Fruit fly (Drosophila melanogaster): ENCODE results near the gene GstZ2.

GstZ2 gene

DNA sequence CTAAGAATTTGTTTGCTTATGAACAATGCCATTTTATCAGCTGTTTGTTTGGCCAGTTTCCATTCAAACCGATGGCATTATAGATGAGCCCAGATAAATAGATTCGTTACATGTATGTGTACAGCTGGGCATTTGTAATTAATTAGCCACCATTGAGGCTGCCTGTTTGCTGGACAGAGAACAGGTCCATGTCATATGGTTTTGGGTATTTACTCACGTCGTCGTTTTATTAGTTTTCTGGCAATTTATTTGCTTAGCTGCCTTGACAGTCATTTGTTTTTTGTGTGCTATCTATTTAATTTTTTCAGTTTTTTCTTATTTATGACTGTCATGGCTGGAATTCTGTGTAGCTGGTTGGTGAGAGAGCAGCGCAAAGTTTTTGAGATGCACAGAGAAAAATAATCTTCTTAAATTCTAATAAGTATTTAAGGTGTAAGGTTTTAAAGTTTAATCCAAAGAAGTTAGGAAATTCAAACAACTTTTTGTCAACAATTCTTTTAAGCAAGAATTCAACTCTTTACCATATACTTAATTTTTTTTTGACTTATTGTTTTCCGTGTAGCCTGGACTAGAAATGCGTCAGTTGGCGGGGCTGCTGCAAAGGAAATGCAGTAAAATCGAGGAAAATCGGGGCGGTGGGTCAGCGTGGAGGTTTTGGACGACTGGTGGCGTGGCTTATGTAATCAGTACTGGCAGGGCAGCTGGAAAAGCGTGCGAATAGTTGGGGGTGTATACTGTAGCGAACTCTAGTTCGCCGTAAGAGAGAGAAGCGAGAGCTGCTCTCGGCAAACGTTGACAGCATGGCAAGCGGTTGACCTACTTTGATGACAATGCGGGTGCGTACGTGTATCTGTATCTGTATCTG, 25.7 kb downstream of the GstZ2 start (continued):
- TF ChIP-seq dm (GFP tag; optimal IDR thresholded peaks at IDR 0.05), result peak; percentile 73
- peak; percentile 73; the same call in 1 of the 2 replicates for TF ChIP-seq bowl (GFP tag; IDR thresholded peaks at IDR 0.05)
- peak; percentile 40 for TF ChIP-seq abd-A (tag; optimal IDR thresholded peaks at IDR 0.05)
- TF ChIP-seq Hand (GFP tag; optimal IDR thresholded peaks at IDR 0.05), result peak; percentile 69
- TF ChIP-seq BEAF-32 (GFP tag; optimal IDR thresholded peaks at IDR 0.05), result no peak
- TF ChIP-seq jumu (GFP tag; optimal IDR thresholded peaks at IDR 0.05), result peak; percentile 78
- no peak for TF ChIP-seq CG8478 (optimal IDR thresholded peaks at IDR 0.05)
- peak; percentile 35 for TF ChIP-seq CG17802 (tag; optimal IDR thresholded peaks at IDR 0.05)
- peak; percentile 88 for TF ChIP-seq CG11695 (GFP tag; IDR thresholded peaks at IDR 0.05)
- no peak for TF ChIP-seq Doc3 (GFP tag; IDR thresholded peaks at IDR 0.05; ENCODE audit: partially characterized antibody)
- peak; percentile 60; the same call in 1 of the 2 replicates for TF ChIP-seq CG43689 (GFP tag; IDR thresholded peaks at IDR 0.05)
- peak; percentile 89 for TF ChIP-seq Drgx (GFP tag; IDR thresholded peaks at IDR 0.05)
- TF ChIP-seq CG13287 (GFP tag; IDR thresholded peaks at IDR 0.05; ENCODE audit: partially characterized antibody), result no peak
- peak; percentile 35 for TF ChIP-seq grn (GFP tag; optimal IDR thresholded peaks at IDR 0.05)
- TF ChIP-seq sc (optimal IDR thresholded peaks at IDR 0.05), result no peak
- peak; percentile 47 for TF ChIP-seq sc (GFP tag; optimal IDR thresholded peaks at IDR 0.05)
- TF ChIP-seq CG30020 (tag; optimal IDR thresholded peaks at IDR 0.05), result no peak
- peak; percentile 80 for TF ChIP-seq CG14667 (GFP tag; IDR thresholded peaks at IDR 0.05)
- no peak for TF ChIP-seq bigmax (GFP tag; optimal IDR thresholded peaks at IDR 0.05)
- TF ChIP-seq ac (GFP tag; optimal IDR thresholded peaks at IDR 0.05), result no peak
- peak; percentile 70 to 93 for TF ChIP-seq Hr51 (GFP tag; optimal IDR thresholded peaks at IDR 0.05)
- TF ChIP-seq MBD-R2 (GFP tag; IDR thresholded peaks at IDR 0.05), result peak; percentile 54; the same call in 1 of the 2 replicates
- peak; percentile 71 for TF ChIP-seq GATAe (GFP tag; conservative IDR thresholded peaks at IDR 0.05)
- peak; percentile 66 for TF ChIP-seq Max (GFP tag; optimal IDR thresholded peaks at IDR 0.05)
- peak; percentile 84 for TF ChIP-seq NfI (GFP tag; optimal IDR thresholded peaks at IDR 0.05)
- peak; percentile 54 for TF ChIP-seq CG8290 (GFP tag; optimal IDR thresholded peaks at IDR 0.05)
- peak in 1 of 2 experiments; percentile 18 for TF ChIP-seq CG8290 (tag; optimal IDR thresholded peaks at IDR 0.05)
- no peak for TF ChIP-seq CG2129 (GFP tag; IDR thresholded peaks at IDR 0.05; ENCODE audit: partially characterized antibody)
- no peak for TF ChIP-seq Stat92E (GFP tag; optimal IDR thresholded peaks at IDR 0.05)
- TF ChIP-seq D (optimal IDR thresholded peaks at IDR 0.05), result no peak
- TF ChIP-seq D (GFP tag; optimal IDR thresholded peaks at IDR 0.05), result peak; percentile 72
- TF ChIP-seq CG6683 (GFP tag; optimal IDR thresholded peaks at IDR 0.05), result peak; percentile 79
- no peak for TF ChIP-seq ab (GFP tag; optimal IDR thresholded peaks at IDR 0.05)
- peak in 1 of 2 experiments; percentile 78 for TF ChIP-seq Eip74EF (GFP tag; optimal IDR thresholded peaks at IDR 0.05)
- peak; percentile 75; the same call in 2 of the 3 replicates for TF ChIP-seq C15 (GFP tag; IDR thresholded peaks at IDR 0.05)
- TF ChIP-seq CG4282 (GFP tag; optimal IDR thresholded peaks at IDR 0.05), result peak; percentile 39
- TF ChIP-seq ATbp (GFP tag; optimal IDR thresholded peaks at IDR 0.05), result peak; percentile 86
- TF ChIP-seq CG5245 (GFP tag; optimal IDR thresholded peaks at IDR 0.05), result peak; percentile 71
- peak; percentile 51 for TF ChIP-seq psq (GFP tag; optimal IDR thresholded peaks at IDR 0.05)
- peak; percentile 84 for TF ChIP-seq mirr (GFP tag; optimal IDR thresholded peaks at IDR 0.05)
- TF ChIP-seq lab (GFP tag; optimal IDR thresholded peaks at IDR 0.05), result peak; percentile 89
- peak; percentile 67 for TF ChIP-seq CG8944 (GFP tag; optimal IDR thresholded peaks at IDR 0.05)
- TF ChIP-seq h (optimal IDR thresholded peaks at IDR 0.05), result no peak
- TF ChIP-seq YL-1 (GFP tag; optimal IDR thresholded peaks at IDR 0.05), result no peak
- no peak for TF ChIP-seq prd (optimal IDR thresholded peaks at IDR 0.05)
- peak; percentile 91 for TF ChIP-seq prd (GFP tag; IDR thresholded peaks at IDR 0.05)
- TF ChIP-seq CG13624 (GFP tag; optimal IDR thresholded peaks at IDR 0.05), result peak; percentile 84
- TF ChIP-seq kay (GFP tag; optimal IDR thresholded peaks at IDR 0.05), result peak; percentile 76
- TF ChIP-seq CG2202 (tag; optimal IDR thresholded peaks at IDR 0.05), result peak; percentile 42
